Fruit fly (Drosophila melanogaster) whole organism, larva: ENCODE data around the gene Ssk.

Experiments
- noc ChIP-seq: fragments of 200-800 bp; sonication (Bioruptor generic); optimal IDR thresholded peaks from 3 replicates; lab custom pipeline; 2019; ENCODE audit warnings: missing biosample characterization, mild to moderate bottlenecking, missing genetic modification characterization, moderate library complexity

The Ssk gene

DNA sequence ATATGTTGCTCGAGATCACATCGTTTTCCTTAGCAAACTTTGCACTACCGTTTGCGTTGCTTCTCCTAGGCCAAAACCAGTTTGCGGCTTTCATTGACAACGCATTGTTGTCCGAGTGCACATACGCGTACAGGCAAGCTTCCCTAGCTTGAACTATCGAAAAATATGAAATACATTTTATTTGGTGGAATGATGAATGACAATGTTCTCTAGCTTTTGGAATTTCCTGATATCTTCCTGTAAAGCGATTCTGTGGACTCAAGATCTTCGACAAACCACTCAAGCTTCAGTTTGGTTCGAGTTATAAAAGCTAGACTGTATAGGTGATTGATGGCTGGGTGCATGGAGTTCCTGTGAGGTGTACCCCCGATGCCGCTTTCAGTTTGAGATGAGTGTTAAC lies 7.6 kb downstream of the Ssk start:
- no peak for TF ChIP-seq noc (tag; lab: Kevin White, UChicago)

DNA sequence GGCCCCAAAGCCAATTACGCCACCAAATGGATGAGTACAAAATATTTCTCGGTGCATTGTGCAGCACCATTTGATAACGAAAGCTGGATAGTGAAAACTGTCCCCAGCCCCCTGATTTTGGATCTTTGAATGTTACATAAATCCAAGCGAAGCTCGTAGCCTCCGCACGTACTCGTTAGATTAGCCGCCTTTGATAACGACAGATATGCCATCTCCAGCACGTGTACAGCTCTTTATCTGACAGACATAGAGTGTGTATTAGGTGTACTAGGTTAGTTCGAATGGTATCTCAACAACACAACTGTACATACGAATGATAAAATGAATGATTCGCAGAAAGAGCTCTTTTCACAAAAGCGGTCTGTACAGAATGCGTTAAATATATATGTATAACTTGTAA lies 8.0 kb downstream of the Ssk start:
- TF ChIP-seq noc (tag; lab: Kevin White, UChicago), result no peak

dm6 chr3L:20197213-20197612 lies 8.9 kb downstream of the Ssk start:
- TF ChIP-seq noc (tag; lab: Kevin White, UChicago), result no peak

DNA sequence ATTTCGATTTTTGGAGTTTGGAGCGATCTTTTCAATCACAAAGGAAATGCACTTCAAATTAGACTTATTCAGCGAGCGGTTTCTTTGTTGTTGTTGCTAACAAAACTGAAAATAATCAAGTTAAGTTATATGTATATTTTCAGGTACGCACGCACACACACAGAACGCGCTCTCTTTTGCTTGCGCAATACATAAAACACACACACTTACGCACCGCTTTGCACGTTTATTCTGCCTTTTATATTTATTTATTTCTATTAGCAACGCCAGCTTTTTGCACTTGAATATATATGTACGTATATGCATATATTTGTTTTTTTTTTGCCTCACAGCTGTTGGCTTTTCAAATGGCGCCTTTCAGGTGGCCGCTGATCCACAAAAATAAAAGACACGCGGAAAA lies 9.4 kb downstream of the Ssk start:
- TF ChIP-seq noc (tag; lab: Kevin White, UChicago), result no peak

dm6 chr3L:20198138-20198559 lies 9.8 kb downstream of the Ssk start, which contains the start of gene CG42674:
CG42674 (minus strand) TSS chr3L:20198317.
- TF ChIP-seq noc (tag; lab: Kevin White, UChicago), result peak; percentile 33

- no peak for TF ChIP-seq noc (tag; lab: Kevin White, UChicago)
Measured at dm6 chr3L:20199569-20200247, 11.4 kb downstream of the Ssk start, which contains the start of gene CG42833. CG42833 (plus strand) TSS chr3L:20200093.

DNA sequence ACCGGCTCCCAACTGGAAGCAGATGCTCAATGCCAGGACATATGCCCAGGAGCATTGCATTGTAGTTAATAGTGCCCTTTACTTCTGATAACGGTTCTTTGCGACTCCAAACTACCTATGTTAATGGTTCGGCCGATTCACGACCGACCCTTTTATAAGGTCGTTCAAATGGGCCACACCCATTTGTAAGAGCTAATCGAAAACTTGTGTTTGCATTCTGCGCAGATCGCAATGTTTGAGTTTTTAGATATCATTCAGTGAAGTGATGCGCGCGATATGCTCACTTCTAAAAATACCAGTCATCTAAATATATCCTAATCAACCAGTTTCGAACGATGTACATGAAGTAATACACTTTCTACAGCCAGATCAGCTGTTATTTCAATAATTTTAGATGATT lies 13.2 kb downstream of the Ssk start, which contains the start of gene obst-F:
Gene obst-F, minus strand, starts transcription at position 101 of the 400 bp plus-strand sequence.
- TF ChIP-seq noc (tag; lab: Kevin White, UChicago), result no peak

- no peak for TF ChIP-seq noc (tag; lab: Kevin White, UChicago)
Measured at dm6 chr3L:20203587-20203986, 15.3 kb downstream of the Ssk start, which contains the start of gene CG7298. CG7298 (minus strand) TSS chr3L:20203687.

DNA sequence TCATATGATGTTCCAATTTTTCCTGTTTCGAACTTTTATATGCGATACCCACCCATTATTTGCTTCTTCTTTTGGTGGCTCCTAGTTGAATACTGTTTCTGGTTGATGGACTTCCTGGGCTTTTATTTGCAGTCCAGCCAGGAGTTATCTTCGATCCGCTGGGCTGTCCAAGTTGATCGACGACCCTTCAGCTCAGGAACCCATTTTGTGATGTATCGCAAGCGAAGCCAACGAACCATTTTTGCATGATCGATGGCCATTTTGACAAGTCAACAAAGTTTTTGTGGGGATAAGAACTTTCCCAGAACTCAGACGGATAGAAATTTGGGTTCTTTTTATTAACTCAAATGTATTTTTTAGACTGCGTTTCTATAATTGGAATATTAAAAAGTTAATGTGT lies 17.6 kb downstream of the Ssk start, which contains the start of gene CG7290:
Gene CG7290, minus strand, starts transcription at position 101 of the 400 bp plus-strand sequence.
- TF ChIP-seq noc (tag; lab: Kevin White, UChicago), result no peak

- TF ChIP-seq noc (tag; lab: Kevin White, UChicago), result peak; percentile 35
Measured at dm6 chr3L:20206950-20207584, 18.7 kb downstream of the Ssk start, which contains the start of gene CG6996. CG6996 (plus strand) TSS chr3L:20207534.

DNA sequence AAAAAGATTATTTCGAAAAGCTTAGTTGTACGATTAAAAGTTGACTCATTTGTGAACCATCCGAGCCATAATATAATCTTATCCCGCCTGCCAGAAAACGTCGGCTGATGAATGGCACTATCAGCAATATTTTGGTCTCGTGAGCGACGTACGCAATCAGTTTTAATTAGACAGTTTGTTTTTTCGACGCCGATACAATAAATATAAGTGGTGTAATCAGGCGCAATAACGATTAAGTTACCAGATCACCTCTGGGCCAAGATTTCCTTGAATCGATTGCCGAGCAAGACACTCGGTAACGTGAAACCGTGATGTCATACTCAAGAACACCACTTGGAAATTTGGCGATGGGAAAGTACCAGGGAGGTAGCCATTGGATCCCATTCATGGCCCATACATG lies 20.8 kb downstream of the Ssk start:
- TF ChIP-seq noc (tag; lab: Kevin White, UChicago), result peak; percentile 63

DNA sequence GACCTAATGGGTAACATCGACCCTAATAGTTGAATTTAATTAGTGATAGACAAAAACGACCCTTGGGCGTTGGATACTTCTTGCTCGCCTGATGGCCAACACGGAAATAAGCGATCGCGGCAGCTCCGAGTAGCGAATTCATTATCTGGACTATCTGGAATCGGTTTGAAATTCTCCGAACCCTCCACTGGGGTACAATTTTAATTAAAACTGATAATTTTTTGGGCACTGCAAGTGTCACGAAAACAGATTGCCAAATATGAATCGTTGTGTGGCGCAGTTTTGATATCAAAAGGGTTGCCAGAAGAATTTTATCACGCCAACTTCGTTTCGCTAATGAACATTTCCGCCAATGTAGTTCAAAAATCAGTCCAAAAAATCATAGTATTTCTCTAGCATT lies 21.6 kb downstream of the Ssk start:
- no peak for TF ChIP-seq noc (tag; lab: Kevin White, UChicago)

dm6 chr3L:20212022-20212421 lies 23.7 kb downstream of the Ssk start, which contains the start of gene CG7017:
CG7017 (minus strand) TSS chr3L:20212122.
- no peak for TF ChIP-seq noc (tag; lab: Kevin White, UChicago)

DNA sequence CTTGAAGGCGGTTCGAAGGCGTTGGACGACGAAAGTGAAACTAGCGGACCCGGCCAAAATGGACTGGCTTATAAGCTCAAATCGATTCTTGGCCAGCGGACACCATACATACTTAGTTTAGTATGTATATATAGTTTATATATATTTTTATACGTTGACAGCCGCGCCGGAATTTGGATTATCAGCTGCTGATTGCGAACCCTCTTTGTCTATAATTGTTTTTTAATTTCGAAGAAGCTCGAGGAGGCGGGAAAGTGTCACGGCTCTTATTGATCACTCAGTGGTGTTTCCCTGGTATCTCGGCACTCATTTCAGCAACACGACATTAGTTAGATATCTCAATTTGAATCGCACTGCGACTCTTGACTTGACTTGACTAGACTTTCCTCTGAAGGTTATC lies 32.1 kb downstream of the Ssk start, which contains the start of gene CG6933:
Gene CG6933, minus strand, starts transcription at position 47 of the 400 bp plus-strand sequence.
- no peak for TF ChIP-seq noc (tag; lab: Kevin White, UChicago)

DNA sequence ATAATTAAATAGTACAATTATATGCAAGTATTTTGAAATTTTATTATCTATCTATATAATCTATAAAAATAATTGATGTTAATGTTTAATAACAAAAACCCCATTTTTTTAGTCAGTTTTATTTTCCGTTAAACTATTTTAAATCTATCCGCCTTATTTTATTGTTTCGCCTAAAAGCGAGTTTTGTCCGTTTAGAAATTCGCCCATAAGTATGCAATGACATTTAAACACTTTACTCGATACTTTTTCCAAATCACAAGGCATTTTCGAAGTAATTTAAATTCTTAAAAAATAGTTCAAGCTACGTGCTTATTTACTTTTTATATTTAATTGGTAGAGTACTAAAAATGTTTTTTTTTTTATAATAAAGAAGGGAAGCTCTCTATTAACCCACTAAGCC lies 32.6 kb downstream of the Ssk start:
- no peak for TF ChIP-seq noc (tag; lab: Kevin White, UChicago)

- peak; percentile 82 for TF ChIP-seq noc (tag; lab: Kevin White, UChicago)
Measured at dm6 chr3L:20221412-20221864, 33.1 kb downstream of the Ssk start, which contains the start of gene CG17145. CG17145 (plus strand) TSS chr3L:20221814.
